Fruit fly (Drosophila melanogaster): ENCODE results near the gene CG44098.
A peak's percentile ranks its signal among the peaks of the same experiment; 100 is the strongest.

Gene CG44098

DNA sequence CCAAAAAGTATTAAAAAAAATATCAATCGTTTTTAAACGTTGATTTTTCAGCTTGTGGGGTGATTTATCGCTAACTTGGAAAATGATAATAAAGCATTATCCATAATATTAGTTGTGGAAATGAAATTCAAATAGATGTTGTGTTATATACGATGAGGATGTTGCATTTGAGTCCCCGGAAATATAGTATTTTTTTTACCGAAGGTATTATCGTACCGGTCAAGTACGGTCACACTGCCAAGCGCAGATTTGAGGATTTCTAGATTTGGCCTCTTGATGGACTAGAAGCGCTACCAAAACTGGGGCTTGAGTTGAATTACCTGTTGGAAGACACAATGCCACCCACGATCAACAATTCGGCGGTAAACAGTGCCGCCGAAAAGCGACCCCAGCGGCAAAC, 2.4 kb upstream of the CG44098 start (continued):
- TF ChIP-seq disco-r (GFP tag; optimal IDR thresholded peaks at IDR 0.05) (no peak), CG6175 (GFP tag; IDR thresholded peaks at IDR 0.05) (no peak), CG16813 (GFP tag; IDR thresholded peaks at IDR 0.05; ENCODE audit: partially characterized antibody) (no peak), dan (GFP tag; IDR thresholded peaks at IDR 0.05) (no peak), cad (GFP tag; optimal IDR thresholded peaks at IDR 0.05) (no peak), lmd (GFP tag; IDR thresholded peaks at IDR 0.05) (peak; percentile 32; the same call in 1 of the 2 replicates), Pdp1 (GFP tag; optimal IDR thresholded peaks at IDR 0.05) (peak in 1 of 2 experiments; percentile 24), br (optimal IDR thresholded peaks at IDR 0.05) (no peak), sc (optimal IDR thresholded peaks at IDR 0.05) (no peak), sc (GFP tag; optimal IDR thresholded peaks at IDR 0.05) (no peak), bbx (GFP tag; IDR thresholded peaks at IDR 0.05; ENCODE audit: partially characterized antibody) (no peak), bsh (GFP tag; optimal IDR thresholded peaks at IDR 0.05) (no peak), CG12104 (GFP tag; optimal IDR thresholded peaks at IDR 0.05) (no peak), Elba2 (GFP tag; optimal IDR thresholded peaks at IDR 0.05) (peak; percentile 13), Ssrp (tag; optimal IDR thresholded peaks at IDR 0.05) (peak; percentile 28), CG16815 (GFP tag; optimal IDR thresholded peaks at IDR 0.05) (no peak), NC2β (GFP tag; optimal IDR thresholded peaks at IDR 0.05) (peak; percentile 22), Rx (GFP tag; IDR thresholded peaks at IDR 0.05) (no peak), H2.0 (GFP tag; IDR thresholded peaks at IDR 0.05) (0 out of 2 replicates have a peak, but pooled peaks have one; percentile 5), HLHmδ (GFP tag; optimal IDR thresholded peaks at IDR 0.05) (no peak), lbe (GFP tag; optimal IDR thresholded peaks at IDR 0.05) (no peak)

DNA sequence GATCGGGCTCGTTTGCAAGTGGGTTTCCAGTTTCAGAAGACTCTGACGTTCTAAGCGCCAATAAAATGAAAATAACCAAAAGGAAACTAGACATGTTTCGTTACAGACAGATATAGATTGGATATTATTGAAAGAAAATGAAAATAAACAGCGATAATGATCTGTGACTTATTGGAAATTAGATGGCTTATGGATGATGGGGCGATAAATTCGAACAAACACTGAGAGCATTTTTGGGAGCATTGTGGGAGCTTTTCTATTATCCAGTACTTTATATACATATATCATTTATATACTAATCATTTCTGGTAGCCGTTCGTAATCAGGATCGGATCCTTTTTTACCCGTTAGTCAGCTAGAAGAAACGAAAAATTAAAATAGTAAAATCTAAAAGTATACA, 2.0 kb upstream of the CG44098 start, which contains the start of gene CG44088:
Gene CG44088 (minus strand): TSS at position 101 of the 400 bp plus-strand sequence.
- TF ChIP-seq CG2120 (GFP tag; optimal IDR thresholded peaks at IDR 0.05) (no peak), CG15601 (tag; optimal IDR thresholded peaks at IDR 0.05) (no peak), CG2116 (GFP tag; optimal IDR thresholded peaks at IDR 0.05) (no peak), vvl (GFP tag; IDR thresholded peaks at IDR 0.05) (no peak), Mes4 (GFP tag; optimal IDR thresholded peaks at IDR 0.05) (no peak), wdn (GFP tag; IDR thresholded peaks at IDR 0.05) (no peak)

DNA sequence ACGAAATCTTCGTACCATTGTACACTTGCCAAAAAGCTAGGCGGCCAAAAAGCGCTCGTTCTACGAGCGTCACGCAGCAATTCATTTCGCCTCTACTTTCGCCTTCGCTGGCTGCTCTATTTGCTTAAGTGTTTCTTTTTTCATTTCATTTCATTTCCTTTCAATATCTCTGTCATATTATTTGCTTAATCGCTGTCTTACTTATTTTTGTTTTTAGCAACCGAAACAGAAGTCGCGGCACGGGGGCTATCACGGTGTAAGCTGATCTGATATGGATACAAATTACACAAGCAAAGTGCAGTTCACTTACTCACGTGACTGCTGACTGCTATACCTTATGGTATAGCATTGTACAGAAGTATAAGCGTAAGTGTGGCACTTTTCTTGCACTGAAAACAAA, 1.7 kb downstream of the CG44098 start:
- TF ChIP-seq dm (GFP tag; optimal IDR thresholded peaks at IDR 0.05) (no peak), CG11456 (GFP tag; IDR thresholded peaks at IDR 0.05) (no peak), PHDP (tag; optimal IDR thresholded peaks at IDR 0.05) (no peak), CG4404 (GFP tag; IDR thresholded peaks at IDR 0.05) (no peak), CG4360 (GFP tag; IDR thresholded peaks at IDR 0.05) (no peak), ash1 (GFP tag; optimal IDR thresholded peaks at IDR 0.05) (no peak), H2.0 (GFP tag; IDR thresholded peaks at IDR 0.05) (no peak), CG16815 (GFP tag; optimal IDR thresholded peaks at IDR 0.05) (no peak), ci (GFP tag; IDR thresholded peaks at IDR 0.05) (no peak)

DNA sequence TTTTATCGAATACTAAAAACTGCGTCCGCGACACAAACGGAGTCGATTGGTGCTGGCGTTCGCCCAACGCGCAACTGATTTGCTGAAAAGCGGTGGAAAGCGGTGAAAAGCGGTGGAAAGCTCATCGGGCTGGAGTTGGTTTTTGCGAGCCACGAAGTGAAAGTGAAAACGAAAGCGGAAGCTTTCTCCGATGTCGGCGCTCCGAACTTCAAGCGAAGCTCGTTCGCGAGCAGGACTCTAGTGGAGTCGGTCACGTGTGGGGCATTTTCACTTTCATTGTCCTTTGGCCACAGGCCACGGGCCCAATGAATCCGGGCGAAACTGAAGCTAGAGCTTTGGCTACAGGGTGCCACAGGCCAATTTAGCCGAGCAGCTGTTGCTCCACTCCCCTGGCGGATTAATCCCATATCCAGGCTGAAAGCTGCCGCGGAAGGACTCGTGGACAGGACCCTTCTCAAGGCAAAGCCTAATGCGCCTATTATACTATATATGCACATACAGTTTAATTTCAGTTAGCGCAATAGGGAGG, 4.2 kb downstream of the CG44098 start:
- peak; percentile 58 for TF ChIP-seq Med (GFP tag)
- 0 out of 3 replicates have a peak, but pooled peaks have one; percentile 46 for TF ChIP-seq CG11456 (GFP tag; IDR thresholded peaks at IDR 0.05)
- TF ChIP-seq gsb-n (tag; optimal IDR thresholded peaks at IDR 0.05) = no peak
- no peak for TF ChIP-seq CG4820 (GFP tag; optimal IDR thresholded peaks at IDR 0.05)
- no peak for TF ChIP-seq tin (GFP tag; optimal IDR thresholded peaks at IDR 0.05)
- no peak for TF ChIP-seq CG8765 (GFP tag; IDR thresholded peaks at IDR 0.05)
- TF ChIP-seq CG1647 (GFP tag; optimal IDR thresholded peaks at IDR 0.05) = no peak
- no peak for TF ChIP-seq chinmo (GFP tag; IDR thresholded peaks at IDR 0.05; ENCODE audit: partially characterized antibody)
- 0 out of 2 replicates have a peak, but pooled peaks have one; percentile 14 for TF ChIP-seq CG9932 (GFP tag; IDR thresholded peaks at IDR 0.05)
- TF ChIP-seq lbe (GFP tag; optimal IDR thresholded peaks at IDR 0.05) = no peak
- TF ChIP-seq CG11085 (GFP tag; IDR thresholded peaks at IDR 0.05) = no peak
- TF ChIP-seq CG32767 (GFP tag; IDR thresholded peaks at IDR 0.05) = no peak
- no peak for TF ChIP-seq exex (tag; optimal IDR thresholded peaks at IDR 0.05)
- TF ChIP-seq ap (GFP tag; IDR thresholded peaks at IDR 0.05) = 0 out of 2 replicates have a peak, but pooled peaks have one; percentile 10
- TF ChIP-seq CG1024 (GFP tag; IDR thresholded peaks at IDR 0.05) = no peak
- TF ChIP-seq CG17612 (GFP tag; IDR thresholded peaks at IDR 0.05) = no peak
- no peak for TF ChIP-seq CG2889 (GFP tag; IDR thresholded peaks at IDR 0.05)
